Worm (Caenorhabditis elegans): ENCODE data around the gene pat-6.

Gene pat-6

DNA sequence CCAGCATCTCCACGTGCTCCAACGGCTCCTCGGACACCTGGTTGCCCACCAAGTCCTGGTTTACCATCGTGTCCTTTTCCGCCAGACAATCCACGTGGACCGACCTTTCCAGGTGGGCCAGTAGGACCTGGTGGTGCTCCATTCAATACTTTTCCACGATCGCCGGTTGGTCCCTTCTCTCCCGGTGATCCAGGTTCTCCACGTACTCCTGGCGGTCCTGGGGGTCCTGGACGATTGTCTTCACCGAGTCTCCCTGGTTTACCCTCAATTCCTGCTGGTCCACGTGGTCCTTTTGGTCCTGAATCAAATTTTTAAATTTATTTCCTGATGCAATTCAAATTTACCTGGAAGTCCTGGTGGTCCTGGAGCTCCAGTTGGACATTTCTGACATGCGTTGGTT lies 5.7 kb downstream of the pat-6 start:
- no peak for TF ChIP-seq F13H6.1 (tag; optimal IDR thresholded peaks at IDR 0.05)
- TF ChIP-seq ama-1 (optimal IDR thresholded peaks at IDR 0.05), result no peak
- TF ChIP-seq unc-62 (GFP tag; optimal IDR thresholded peaks at IDR 0.05), result no peak
- no peak for TF ChIP-seq ztf-1 (GFP tag; conservative IDR thresholded peaks at IDR 0.05)
- no peak for TF ChIP-seq skn-1 (tag; optimal IDR thresholded peaks at IDR 0.05)
- no peak for TF ChIP-seq mab-5 (tag; optimal IDR thresholded peaks at IDR 0.05)
- TF ChIP-seq nhr-77 (tag; optimal IDR thresholded peaks at IDR 0.05), result no peak
- no peak for TF ChIP-seq nhr-23 (tag; optimal IDR thresholded peaks at IDR 0.05)
- TF ChIP-seq zag-1 (tag; optimal IDR thresholded peaks at IDR 0.05), result no peak
- TF ChIP-seq blmp-1 (tag; optimal IDR thresholded peaks at IDR 0.05; ENCODE audit: insufficient read depth), result no peak
- no peak for TF ChIP-seq unc-39 (tag; optimal IDR thresholded peaks at IDR 0.05)
- no peak for TF ChIP-seq nhr-6 (tag; optimal IDR thresholded peaks at IDR 0.05)
- no peak for TF ChIP-seq fos-1 (tag; optimal IDR thresholded peaks at IDR 0.05)
- TF ChIP-seq snpc-4 (tag; optimal IDR thresholded peaks at IDR 0.05), result no peak
- TF ChIP-seq lin-39 (tag; optimal IDR thresholded peaks at IDR 0.05), result no peak
- TF ChIP-seq mbf-1 (tag; optimal IDR thresholded peaks at IDR 0.05), result no peak
- TF ChIP-seq nhr-237 (tag; optimal IDR thresholded peaks at IDR 0.05), result no peak
- no peak for TF ChIP-seq lsy-2 (tag; optimal IDR thresholded peaks at IDR 0.05)
- TF ChIP-seq nhr-12 (tag; optimal IDR thresholded peaks at IDR 0.05), result no peak

DNA sequence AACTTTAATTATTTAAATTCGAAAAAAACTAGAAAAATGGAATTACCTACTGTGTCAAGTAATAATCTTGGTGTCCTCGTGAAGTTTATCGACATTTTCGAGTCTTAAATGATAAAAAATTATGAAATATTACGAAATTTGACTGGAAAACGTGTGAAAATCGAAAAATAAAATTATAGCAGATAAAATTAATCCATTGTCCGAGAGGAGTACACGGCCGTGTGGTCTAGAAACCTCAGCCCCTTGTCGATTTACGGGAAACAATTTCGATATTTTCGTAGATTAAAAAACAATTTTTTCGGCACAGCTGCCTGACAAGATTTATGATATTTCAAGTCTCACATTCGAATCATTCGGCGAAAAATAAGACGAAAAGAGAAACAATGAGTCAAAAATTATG lies 6.9 kb downstream of the pat-6 start, which contains the start of gene R02D3.8:
Gene R02D3.8 (minus strand): TSS at position 109 of the 400 bp plus-strand sequence.
- TF ChIP-seq egl-27 (tag; optimal IDR thresholded peaks at IDR 0.05), result no peak
- no peak for TF ChIP-seq alr-1 (tag; optimal IDR thresholded peaks at IDR 0.05)
- TF ChIP-seq elt-1 (tag; optimal IDR thresholded peaks at IDR 0.05), result no peak
- TF ChIP-seq mab-5 (tag; optimal IDR thresholded peaks at IDR 0.05), result no peak
- peak; percentile 24 for TF ChIP-seq gmeb-1 (tag; optimal IDR thresholded peaks at IDR 0.05)
- no peak for TF ChIP-seq nhr-237 (tag; optimal IDR thresholded peaks at IDR 0.05)
- TF ChIP-seq F13H6.1 (tag; optimal IDR thresholded peaks at IDR 0.05), result no peak
- TF ChIP-seq C34F6.9 (tag; optimal IDR thresholded peaks at IDR 0.05), result peak; percentile 45
- TF ChIP-seq sma-9 (GFP tag; optimal IDR thresholded peaks at IDR 0.05), result peak; percentile 62
- TF ChIP-seq sma-9 (tag; optimal IDR thresholded peaks at IDR 0.05), result no peak
- no peak for TF ChIP-seq ceh-16 (tag; optimal IDR thresholded peaks at IDR 0.05)
- TF ChIP-seq Y55F3AM.14 (GFP tag; optimal IDR thresholded peaks at IDR 0.05), result no peak
- no peak for TF ChIP-seq mbf-1 (tag; optimal IDR thresholded peaks at IDR 0.05)
- no peak for TF ChIP-seq mdl-1 (tag; optimal IDR thresholded peaks at IDR 0.05)
- TF ChIP-seq lsy-2 (tag; optimal IDR thresholded peaks at IDR 0.05), result peak in 1 of 2 experiments; percentile 70
- TF ChIP-seq nhr-12 (tag; optimal IDR thresholded peaks at IDR 0.05), result no peak
- no peak for TF ChIP-seq ZK546.5 (tag; optimal IDR thresholded peaks at IDR 0.05)
- TF ChIP-seq ceh-82 (tag; optimal IDR thresholded peaks at IDR 0.05), result no peak
- no peak for TF ChIP-seq ztf-1 (GFP tag; conservative IDR thresholded peaks at IDR 0.05)
- TF ChIP-seq nhr-21 (tag; optimal IDR thresholded peaks at IDR 0.05), result peak; percentile 19
- TF ChIP-seq lin-39 (tag; optimal IDR thresholded peaks at IDR 0.05), result no peak
- no peak for TF ChIP-seq ama-1 (optimal IDR thresholded peaks at IDR 0.05)
- TF ChIP-seq sem-4 (tag; optimal IDR thresholded peaks at IDR 0.05), result no peak
- TF ChIP-seq lin-13 (GFP tag; optimal IDR thresholded peaks at IDR 0.05), result peak; percentile 10
- TF ChIP-seq ztf-4 (tag; optimal IDR thresholded peaks at IDR 0.05), result no peak
- TF ChIP-seq nhr-10 (tag; optimal IDR thresholded peaks at IDR 0.05), result no peak
- TF ChIP-seq ztf-11 (tag; optimal IDR thresholded peaks at IDR 0.05), result no peak
- TF ChIP-seq fos-1 (tag; optimal IDR thresholded peaks at IDR 0.05), result no peak
- no peak for TF ChIP-seq aly-2 (tag; optimal IDR thresholded peaks at IDR 0.05)
- no peak for TF ChIP-seq elt-3 (tag; optimal IDR thresholded peaks at IDR 0.05)
- no peak for TF ChIP-seq nhr-23 (tag; optimal IDR thresholded peaks at IDR 0.05)
- no peak for TF ChIP-seq dmd-4 (tag; optimal IDR thresholded peaks at IDR 0.05)
- no peak for TF ChIP-seq unc-39 (tag; optimal IDR thresholded peaks at IDR 0.05)
- TF ChIP-seq unc-62 (GFP tag; optimal IDR thresholded peaks at IDR 0.05), result no peak
- peak; percentile 46 for TF ChIP-seq nhr-25 (tag; optimal IDR thresholded peaks at IDR 0.05)
- TF ChIP-seq crh-2 (tag; optimal IDR thresholded peaks at IDR 0.05), result peak; percentile 22
- TF ChIP-seq sma-3 (GFP tag; optimal IDR thresholded peaks at IDR 0.05), result peak; percentile 44
- TF ChIP-seq skn-1 (tag; optimal IDR thresholded peaks at IDR 0.05), result no peak
- no peak for TF ChIP-seq nhr-77 (tag; optimal IDR thresholded peaks at IDR 0.05)
- TF ChIP-seq lin-11 (tag; optimal IDR thresholded peaks at IDR 0.05), result no peak
- TF ChIP-seq R02D3.7 (tag; optimal IDR thresholded peaks at IDR 0.05), result no peak
- no peak for TF ChIP-seq snpc-4 (tag; optimal IDR thresholded peaks at IDR 0.05)
- no peak for TF ChIP-seq blmp-1 (tag; optimal IDR thresholded peaks at IDR 0.05; ENCODE audit: insufficient read depth)
- TF ChIP-seq unc-55 (GFP tag; optimal IDR thresholded peaks at IDR 0.05), result peak; percentile 50
- TF ChIP-seq nhr-129 (tag; optimal IDR thresholded peaks at IDR 0.05), result no peak
- no peak for TF ChIP-seq peb-1 (tag; optimal IDR thresholded peaks at IDR 0.05)
- TF ChIP-seq zag-1 (tag; optimal IDR thresholded peaks at IDR 0.05), result no peak
- TF ChIP-seq nhr-6 (tag; optimal IDR thresholded peaks at IDR 0.05), result no peak
- TF ChIP-seq nhr-11 (tag; optimal IDR thresholded peaks at IDR 0.05), result no peak
